Fruit fly (Drosophila melanogaster) whole organism, embryonic: Measurements from ENCODE around the gene CG43815.

Experiments
- Adf1 ChIP-seq: fragments of 200-800 bp; sonication (Bioruptor generic); IDR thresholded peaks from 2 replicates; pipeline ENCODE4 v1.3.6; 2022; ENCODE audit warnings: missing biosample characterization, missing genetic modification characterization
- Antp ChIP-seq: fragments of 200-800 bp; sonication (Bioruptor generic); optimal IDR thresholded peaks from 3 replicates; lab custom pipeline; 2016; ENCODE audit warnings: missing biosample characterization, missing genetic modification characterization
- Atf6 ChIP-seq: fragments of 200-800 bp; sonication (Bioruptor generic); IDR thresholded peaks from 2 replicates; pipeline ENCODE4 v1.3.6; 2022; ENCODE audit warnings: missing biosample characterization, missing genetic modification characterization
- B-H1 ChIP-seq: fragments of 200-800 bp; sonication (Bioruptor generic); IDR thresholded peaks from 3 replicates; pipeline ENCODE4 v1.3.6; 2022; ENCODE audit warnings: missing biosample characterization, missing genetic modification characterization
- BtbVII ChIP-seq: fragments of 200-800 bp; sonication (Bioruptor generic); optimal IDR thresholded peaks from 3 replicates; lab custom pipeline; 2017; ENCODE audit warnings: missing biosample characterization, mild to moderate bottlenecking, missing genetic modification characterization
- CG10209 ChIP-seq: fragments of 200-800 bp; sonication (Bioruptor generic); optimal IDR thresholded peaks from 3 replicates; lab custom pipeline; 2017; ENCODE audit warnings: missing biosample characterization, mild to moderate bottlenecking, missing genetic modification characterization, missing genetic modification reagents
- CG11093 ChIP-seq: fragments of 200-800 bp; sonication (Bioruptor generic); IDR thresholded peaks from 3 replicates; pipeline ENCODE4 v1.3.6; 2022; ENCODE audit warnings: missing biosample characterization, missing genetic modification characterization
- CG11695 ChIP-seq: fragments of 200-800 bp; sonication (Bioruptor generic); IDR thresholded peaks from 3 replicates; pipeline ENCODE4 v1.3.6; 2022; ENCODE audit warnings: missing biosample characterization, missing genetic modification characterization
- CG11696 ChIP-seq: fragments of 200-800 bp; sonication (Bioruptor generic); IDR thresholded peaks from 2 replicates; pipeline ENCODE4 v1.3.6; 2022; ENCODE audit warnings: missing biosample characterization, missing genetic modification characterization
- CG12659 ChIP-seq: fragments of 200-800 bp; sonication (Bioruptor generic); optimal IDR thresholded peaks from 3 replicates; lab custom pipeline; 2017; ENCODE audit warnings: mild to moderate bottlenecking, missing biosample characterization, missing genetic modification reagents, missing genetic modification characterization
- CG13894 ChIP-seq: fragments of 200-800 bp; sonication (Bioruptor generic); optimal IDR thresholded peaks from 3 replicates; lab custom pipeline; 2018; ENCODE audit warnings: missing biosample characterization, mild to moderate bottlenecking, missing genetic modification characterization, moderate library complexity
- CG14860 ChIP-seq: fragments of 200-800 bp; sonication (Bioruptor generic); IDR thresholded peaks from 3 replicates; pipeline ENCODE4 v1.3.6; 2022; ENCODE audit warnings: missing biosample characterization, missing genetic modification characterization; ENCODE audit not compliant: partially characterized antibody
- CG16779 ChIP-seq: fragments of 200-800 bp; sonication (Bioruptor generic); IDR thresholded peaks from 2 replicates; pipeline ENCODE4 v1.3.6; 2022; ENCODE audit warnings: missing biosample characterization, missing genetic modification characterization
- CG16813 ChIP-seq: fragments of 200-800 bp; sonication (Bioruptor generic); IDR thresholded peaks from 3 replicates; pipeline ENCODE4 v1.3.6; 2022; ENCODE audit warnings: missing biosample characterization, missing genetic modification characterization; ENCODE audit not compliant: partially characterized antibody
- CG17328 ChIP-seq: fragments of 200-800 bp; sonication (Bioruptor generic); IDR thresholded peaks from 2 replicates; pipeline ENCODE4 v1.3.6; 2022; ENCODE audit warnings: missing biosample characterization, missing genetic modification characterization
- CG31365 ChIP-seq: fragments of 200-800 bp; sonication (Bioruptor generic); optimal IDR thresholded peaks from 2 replicates; lab custom pipeline; 2018; ENCODE audit warnings: missing biosample characterization, mild to moderate bottlenecking, missing genetic modification characterization
- CG3163 ChIP-seq: fragments of 200-800 bp; sonication (Bioruptor generic); optimal IDR thresholded peaks from 3 replicates; lab custom pipeline; 2016; ENCODE audit warnings: missing biosample characterization, missing genetic modification characterization
- CG34224 ChIP-seq: fragments of 200-800 bp; sonication (Bioruptor generic); IDR thresholded peaks from 3 replicates; pipeline ENCODE4 v1.3.6; 2022; ENCODE audit warnings: missing biosample characterization, missing genetic modification characterization; ENCODE audit not compliant: partially characterized antibody
- CG4328 ChIP-seq: fragments of 200-800 bp; sonication (Bioruptor generic); optimal IDR thresholded peaks from 3 replicates; lab custom pipeline; 2017; ENCODE audit warnings: missing biosample characterization, missing genetic modification reagents, missing genetic modification characterization
- CG4404 ChIP-seq: fragments of 200-800 bp; sonication (Bioruptor generic); IDR thresholded peaks from 2 replicates; pipeline ENCODE4 v1.3.6; 2022; ENCODE audit warnings: missing biosample characterization, missing genetic modification characterization
- CG6254 ChIP-seq: fragments of 200-800 bp; sonication (Bioruptor generic); optimal IDR thresholded peaks from 3 replicates; lab custom pipeline; 2017; ENCODE audit warnings: mild to moderate bottlenecking, missing biosample characterization, missing genetic modification reagents, missing genetic modification characterization
- CG6654 ChIP-seq: fragments of 200-800 bp; sonication (Bioruptor generic); optimal IDR thresholded peaks from 2 replicates; lab custom pipeline; 2017; ENCODE audit warnings: missing biosample characterization, mild to moderate bottlenecking, missing genetic modification characterization
- CG6689 ChIP-seq: fragments of 200-800 bp; sonication (Bioruptor generic); IDR thresholded peaks from 2 replicates; pipeline ENCODE4 v1.3.6; 2022; ENCODE audit warnings: missing biosample characterization, missing genetic modification characterization
- CG7786 ChIP-seq: fragments of 200-800 bp; sonication (Bioruptor generic); optimal IDR thresholded peaks from 2 replicates; lab custom pipeline; 2016; ENCODE audit warnings: missing biosample characterization, missing genetic modification characterization
- CG8924 ChIP-seq: fragments of 200-800 bp; optimal IDR thresholded peaks from 3 replicates; lab custom pipeline; 2019; ENCODE audit warnings: missing biosample characterization, mild to moderate bottlenecking, missing genetic modification characterization, moderate library complexity
- E2f2 ChIP-seq: fragments of 200-800 bp; sonication (Bioruptor generic); IDR thresholded peaks from 2 replicates; pipeline ENCODE4 v1.3.6; 2022; ENCODE audit warnings: missing biosample characterization, missing genetic modification characterization
- Eip74EF ChIP-seq, 2 experiments: fragments of 200-800 bp in 1 of 2; fragments of >200 bp in 1 of 2; sonication (Bioruptor generic) in 1 of 2; optimal IDR thresholded peaks; 2 replicates each; lab custom pipeline; 2017 to 2019; ENCODE audit warnings: missing biosample characterization in 2 of 2, missing genetic modification characterization in 2 of 2, mild to moderate bottlenecking in 1 of 2, moderate library complexity in 1 of 2
- Fer2 ChIP-seq: fragments of 200-800 bp; sonication (Bioruptor generic); optimal IDR thresholded peaks from 2 replicates; lab custom pipeline; 2018; ENCODE audit warnings: missing biosample characterization, mild to moderate bottlenecking, missing genetic modification characterization, moderate library complexity
- HLH4C ChIP-seq: fragments of 200-800 bp; sonication (Bioruptor generic); IDR thresholded peaks from 3 replicates; pipeline ENCODE4 v1.3.6; 2022; ENCODE audit warnings: missing biosample characterization, missing genetic modification characterization; ENCODE audit not compliant: partially characterized antibody
- Hey ChIP-seq: fragments of 200-800 bp; sonication (Bioruptor generic); optimal IDR thresholded peaks from 3 replicates; lab custom pipeline; 2018; ENCODE audit warnings: missing biosample characterization, mild to moderate bottlenecking, missing genetic modification characterization
- Hmr ChIP-seq: fragments of 200-800 bp; sonication (Bioruptor generic); optimal IDR thresholded peaks from 3 replicates; lab custom pipeline; 2017; ENCODE audit warnings: mild to moderate bottlenecking, missing biosample characterization, missing genetic modification reagents, missing genetic modification characterization
- Hr51 ChIP-seq, 2 experiments: fragments of 200-800 bp; sonication (Bioruptor generic); optimal IDR thresholded peaks; 2 replicates in 1 of 2; 3 replicates in 1 of 2; lab custom pipeline; 2016 to 2018; ENCODE audit warnings: missing biosample characterization in 2 of 2, missing genetic modification characterization in 2 of 2, mild to moderate bottlenecking in 1 of 2, moderate library complexity in 1 of 2
- Oaz ChIP-seq: fragments of 200-800 bp; sonication (Bioruptor generic); IDR thresholded peaks from 2 replicates; pipeline ENCODE4 v1.3.6; 2022; ENCODE audit warnings: missing biosample characterization, missing genetic modification characterization
- Pdp1 ChIP-seq, 2 experiments: fragments of 200-800 bp; sonication (Bioruptor generic); optimal IDR thresholded peaks; 3 replicates each; lab custom pipeline; 2016; ENCODE audit warnings: missing biosample characterization in 2 of 2, missing genetic modification characterization in 2 of 2, mild to moderate bottlenecking in 1 of 2, moderate library complexity in 1 of 2
- TFAM ChIP-seq: fragments of 200-800 bp; sonication (Bioruptor generic); optimal IDR thresholded peaks from 2 replicates; lab custom pipeline; 2017; ENCODE audit warnings: missing biosample characterization, missing genetic modification characterization, inconsistent platforms
- Taf1 ChIP-seq: fragments of 200-800 bp; sonication (Bioruptor generic); IDR thresholded peaks from 2 replicates; pipeline ENCODE4 v1.3.6; 2022; ENCODE audit warnings: missing biosample characterization, missing genetic modification characterization
- Trl ChIP-seq, 3 experiments: fragments of >200 bp in 2 of 3; fragments of 200-800 bp in 1 of 3; sonication (Bioruptor generic) in 1 of 3; optimal IDR thresholded peaks; 2 replicates in 1 of 3; 3 replicates in 2 of 3; lab custom pipeline; 2016 to 2017; ENCODE audit warnings: missing biosample characterization in 1 of 3, missing genetic modification characterization in 1 of 3
- Xrp1 ChIP-seq: fragments of 200-800 bp; sonication (Bioruptor generic); IDR thresholded peaks from 2 replicates; pipeline ENCODE4 v1.3.6; 2022; ENCODE audit warnings: missing biosample characterization, missing genetic modification characterization
- bcd ChIP-seq: fragments of 200-800 bp; sonication (Bioruptor generic); optimal IDR thresholded peaks from 2 replicates; lab custom pipeline; 2017; ENCODE audit warnings: missing biosample characterization, mild to moderate bottlenecking, missing genetic modification characterization
- bsh ChIP-seq, 2 experiments: fragments of 200-800 bp; sonication (Bioruptor generic); optimal IDR thresholded peaks; 2 replicates each; lab custom pipeline; 2017 to 2018; ENCODE audit warnings: mild to moderate bottlenecking in 2 of 2, missing biosample characterization in 2 of 2, missing genetic modification characterization in 2 of 2, moderate library complexity in 1 of 2
- ci ChIP-seq: fragments of 200-800 bp; sonication (Bioruptor generic); IDR thresholded peaks from 3 replicates; pipeline ENCODE4 v1.3.6; 2022; ENCODE audit warnings: missing biosample characterization, missing genetic modification characterization
- corto ChIP-seq: fragments of 200-800 bp; sonication (Bioruptor generic); optimal IDR thresholded peaks from 2 replicates; lab custom pipeline; 2016; ENCODE audit warnings: missing biosample characterization, mild to moderate bottlenecking, missing genetic modification characterization, moderate library complexity
- crc ChIP-seq: fragments of 200-800 bp; sonication (Bioruptor generic); optimal IDR thresholded peaks from 2 replicates; lab custom pipeline; 2016; ENCODE audit warnings: missing biosample characterization, missing genetic modification characterization
- da ChIP-seq: fragments of 200-800 bp; sonication (Bioruptor generic); optimal IDR thresholded peaks from 2 replicates; lab custom pipeline; 2016; ENCODE audit warnings: missing biosample characterization, missing genetic modification characterization
- h ChIP-seq: fragments of >200 bp; optimal IDR thresholded peaks from 2 replicates; lab custom pipeline; 2017
- kay ChIP-seq: fragments of 200-800 bp; sonication (Bioruptor generic); optimal IDR thresholded peaks from 2 replicates; lab custom pipeline; 2016; ENCODE audit warnings: missing biosample characterization, missing genetic modification characterization
- kni ChIP-seq: fragments of 200-800 bp; sonication (Bioruptor generic); optimal IDR thresholded peaks from 3 replicates; lab custom pipeline; 2017; ENCODE audit warnings: mild to moderate bottlenecking, missing biosample characterization, missing genetic modification reagents, missing genetic modification characterization
- nmo ChIP-seq: fragments of 200-800 bp; sonication (Bioruptor generic); optimal IDR thresholded peaks from 2 replicates; lab custom pipeline; 2018; ENCODE audit warnings: missing biosample characterization, mild to moderate bottlenecking, missing genetic modification characterization, moderate library complexity
- oc ChIP-seq: fragments of 200-800 bp; sonication (Bioruptor generic); optimal IDR thresholded peaks from 2 replicates; lab custom pipeline; 2018; ENCODE audit warnings: missing biosample characterization, mild to moderate bottlenecking, missing genetic modification characterization, moderate library complexity
- slou ChIP-seq: fragments of 200-800 bp; sonication (Bioruptor generic); optimal IDR thresholded peaks from 3 replicates; lab custom pipeline; 2016; ENCODE audit warnings: missing biosample characterization, missing genetic modification characterization

The CG43815 gene

dm6 chr2L:3573907-3574306, 2.1 kb upstream of the CG43815 start (continued):
- peak in 1 of 2 experiments; percentile 41 for TF ChIP-seq Eip74EF (GFP tag; optimal IDR thresholded peaks at IDR 0.05; lab: Kevin White, UChicago)
- peak; percentile 23 for TF ChIP-seq TFAM (GFP tag; lab: Kevin White, UChicago)
- TF ChIP-seq CG12659 (GFP tag; lab: Kevin White, UChicago) = peak; percentile 35
- no peak for TF ChIP-seq corto
- peak; percentile 37 for TF ChIP-seq da (GFP tag; lab: Kevin White, UChicago)
- TF ChIP-seq bcd = peak; percentile 70
- peak; percentile 44; the same call in 1 of the 2 replicates for TF ChIP-seq Oaz (GFP tag; lab: Robert Waterston, UW)
- no peak for TF ChIP-seq Hmr (GFP tag; lab: Kevin White, UChicago)
- TF ChIP-seq Trl (optimal IDR thresholded peaks at IDR 0.05; lab: Kevin White, UChicago) = no peak
- peak; percentile 70 for TF ChIP-seq Trl (GFP tag; optimal IDR thresholded peaks at IDR 0.05; lab: Kevin White, UChicago)
- TF ChIP-seq CG7786 (GFP tag; lab: Kevin White, UChicago) = peak; percentile 65
- TF ChIP-seq BtbVII (GFP tag; lab: Kevin White, UChicago) = no peak
- no peak for TF ChIP-seq slou (GFP tag; lab: Kevin White, UChicago)
- TF ChIP-seq nmo (GFP tag; lab: Kevin White, UChicago) = peak; percentile 90
- TF ChIP-seq Atf6 = no peak
- no peak for TF ChIP-seq kni
- no peak for TF ChIP-seq h (lab: Kevin White, UChicago)
- peak in 1 of 2 experiments; percentile 58 for TF ChIP-seq Hr51 (GFP tag; optimal IDR thresholded peaks at IDR 0.05; lab: Kevin White, UChicago)
- peak; percentile 69 for TF ChIP-seq CG8924 (tag; lab: Kevin White, UChicago)
- TF ChIP-seq CG4404 = peak; percentile 84
- no peak for TF ChIP-seq CG34224
- TF ChIP-seq kay = no peak
- no peak for TF ChIP-seq CG4328 (GFP tag; lab: Kevin White, UChicago)
- no peak for TF ChIP-seq Adf1 (GFP tag; lab: Robert Waterston, UW)
- peak; percentile 76 for TF ChIP-seq Antp (GFP tag; lab: Kevin White, UChicago)
- TF ChIP-seq CG6254 (GFP tag; lab: Kevin White, UChicago) = peak; percentile 75
- peak; percentile 93 for TF ChIP-seq Xrp1 (GFP tag; lab: Robert Waterston, UW)
- TF ChIP-seq crc = peak; percentile 41
- TF ChIP-seq CG14860 (GFP tag; lab: Robert Waterston, UW) = no peak
- TF ChIP-seq bsh (GFP tag; optimal IDR thresholded peaks at IDR 0.05; lab: Kevin White, UChicago) = peak; percentile 11 to 94
- no peak for TF ChIP-seq CG16779
- peak; percentile 4 for TF ChIP-seq Fer2
- TF ChIP-seq CG11093 = peak; percentile 68; the same call in 1 of the 3 replicates
- peak; percentile 52 for TF ChIP-seq E2f2 (GFP tag; lab: Robert Waterston, UW)
- peak; percentile 27 for TF ChIP-seq Hey (tag; lab: Kevin White, UChicago)
- peak; percentile 37; the same call in 1 of the 2 replicates for TF ChIP-seq Taf1
- TF ChIP-seq ci (GFP tag; lab: Robert Waterston, UW) = peak; percentile 93
- peak; percentile 90 for TF ChIP-seq CG17328 (GFP tag; lab: Robert Waterston, UW)
- TF ChIP-seq CG3163 = peak; percentile 10
- peak; percentile 54 for TF ChIP-seq CG6654 (GFP tag; lab: Kevin White, UChicago)
- peak; percentile 69 for TF ChIP-seq oc (tag; lab: Kevin White, UChicago)
- no peak for TF ChIP-seq CG13894 (tag; lab: Kevin White, UChicago)
- TF ChIP-seq HLH4C = no peak
- TF ChIP-seq B-H1 (GFP tag; lab: Robert Waterston, UW) = peak; percentile 78
- peak; percentile 85 for TF ChIP-seq CG6689
- TF ChIP-seq Pdp1 (GFP tag; optimal IDR thresholded peaks at IDR 0.05; lab: Kevin White, UChicago) = peak; percentile 61 to 77
- TF ChIP-seq CG11695 (GFP tag; lab: Robert Waterston, UW) = peak; percentile 76
- TF ChIP-seq CG11696 (GFP tag; lab: Robert Waterston, UW) = peak; percentile 50
- no peak for TF ChIP-seq CG16813 (GFP tag; lab: Robert Waterston, UW)
- peak; percentile 18 for TF ChIP-seq CG31365
- TF ChIP-seq CG10209 (GFP tag; lab: Kevin White, UChicago) = peak; percentile 65
